Worm (Caenorhabditis elegans): ENCODE data around the gene dhs-30.
A peak's percentile ranks its signal among the peaks of the same experiment; 100 is the strongest.

ce11 chrX:17256769-17257168 lies 21.1 kb upstream of the dhs-30 start, which contains the start of gene Y40C7B.4:
- TF ChIP-seq elt-3 (tag; optimal IDR thresholded peaks at IDR 0.05) (no peak), nhr-11 (tag; optimal IDR thresholded peaks at IDR 0.05) (no peak), sea-2 (GFP tag; optimal IDR thresholded peaks at IDR 0.05) (no peak), unc-39 (tag; optimal IDR thresholded peaks at IDR 0.05) (no peak), jun-1 (tag; optimal IDR thresholded peaks at IDR 0.05) (peak; percentile 56), tbx-2 (tag; optimal IDR thresholded peaks at IDR 0.05) (no peak), nhr-76 (tag; optimal IDR thresholded peaks at IDR 0.05) (no peak), ztf-11 (tag; optimal IDR thresholded peaks at IDR 0.05) (no peak), pha-4 (tag; optimal IDR thresholded peaks at IDR 0.05) (peak; percentile 67), unc-62 (GFP tag; optimal IDR thresholded peaks at IDR 0.05) (no peak), nhr-12 (tag; optimal IDR thresholded peaks at IDR 0.05) (no peak)
